Worm (Caenorhabditis elegans) whole organism, young adult: Measurements from ENCODE around the gene F35E12.9.
A peak's percentile ranks its signal among the peaks of the same experiment; 100 is the strongest.

Experiments
- C17E4.6 ChIP-seq: fragments of 200-800 bp; sonication (Bioruptor generic); IDR thresholded peaks from 2 replicates; pipeline ENCODE4 v1.3.6; 2022; ENCODE audit warnings: missing genetic modification reagents, missing genetic modification characterization, missing compliant biosample characterization
- F33H1.4 ChIP-seq: fragments of 200-800 bp; sonication (Bioruptor generic); IDR thresholded peaks from 2 replicates; pipeline ENCODE4 v1.3.6; 2022; ENCODE audit warnings: missing genetic modification reagents, missing genetic modification characterization, missing compliant biosample characterization
- F55B11.4 ChIP-seq: sonication (generic microtip); optimal IDR thresholded peaks from 2 replicates; lab custom pipeline; 2016; ENCODE audit warnings: missing compliant biosample characterization, missing genetic modification characterization, borderline replicate concordance; ENCODE audit not compliant: insufficient read depth
- T07F8.4 ChIP-seq: sonication (generic microtip); optimal IDR thresholded peaks from 2 replicates; lab custom pipeline; 2016; ENCODE audit warnings: mild to moderate bottlenecking, missing genetic modification characterization, moderate library complexity, missing compliant biosample characterization
- T26A5.8 ChIP-seq: sonication (generic microtip); optimal IDR thresholded peaks from 2 replicates; lab custom pipeline; 2016; ENCODE audit warnings: missing genetic modification characterization, missing compliant biosample characterization
- Y53F4B.3 ChIP-seq: fragments of 200-800 bp; sonication (Bioruptor generic); IDR thresholded peaks from 2 replicates; pipeline ENCODE4 v1.3.6; 2022; ENCODE audit warnings: missing genetic modification reagents, missing genetic modification characterization, missing compliant biosample characterization
- Y67H2A.10 ChIP-seq: fragments of 200-800 bp; sonication (Bioruptor generic); conservative IDR thresholded peaks from 2 replicates; pipeline ENCODE4 v1.3.6; 2022; ENCODE audit warnings: missing genetic modification reagents, missing genetic modification characterization, missing compliant biosample characterization
- Y79H2A.3 ChIP-seq: fragments of 200-800 bp; sonication (Bioruptor generic); conservative IDR thresholded peaks from 2 replicates; pipeline ENCODE4 v1.3.6; 2022; ENCODE audit warnings: missing genetic modification reagents, missing genetic modification characterization, missing compliant biosample characterization
- Y95B8A.8 ChIP-seq: fragments of 200-800 bp; sonication (Bioruptor generic); IDR thresholded peaks from 2 replicates; pipeline ENCODE4 v1.3.6; 2022; ENCODE audit warnings: missing genetic modification reagents, missing genetic modification characterization, missing compliant biosample characterization
- aptf-3 ChIP-seq: fragments of 200-800 bp; sonication (Bioruptor generic); IDR thresholded peaks from 2 replicates; pipeline ENCODE4 v1.3.6; 2022; ENCODE audit warnings: missing genetic modification characterization, missing compliant biosample characterization
- chd-7 ChIP-seq: sonication (generic microtip); optimal IDR thresholded peaks from 2 replicates; lab custom pipeline; 2016; ENCODE audit warnings: mild to moderate bottlenecking, missing genetic modification characterization, moderate library complexity, missing compliant biosample characterization
- egl-44 ChIP-seq: fragments of 200-800 bp; sonication (Bioruptor generic); IDR thresholded peaks from 2 replicates; pipeline ENCODE4 v1.3.6; 2022; ENCODE audit warnings: missing genetic modification reagents, missing genetic modification characterization, missing compliant biosample characterization
- him-1 ChIP-seq: sonication (generic microtip); optimal IDR thresholded peaks from 2 replicates; lab custom pipeline; 2016; ENCODE audit warnings: missing genotype, missing genetic modification reagents, missing genetic modification characterization, missing compliant biosample characterization
- hmg-1.2 ChIP-seq: fragments of 200-800 bp; sonication (Bioruptor generic); IDR thresholded peaks from 2 replicates; pipeline ENCODE4 v1.3.6; 2022; ENCODE audit warnings: missing genetic modification reagents, missing genetic modification characterization, missing compliant biosample characterization
- lag-1 ChIP-seq: fragments of 200-800 bp; sonication (Bioruptor generic); IDR thresholded peaks from 2 replicates; pipeline ENCODE4 v1.3.6; 2022; ENCODE audit warnings: missing genetic modification reagents, missing genetic modification characterization, missing compliant biosample characterization
- let-607 ChIP-seq, 2 experiments: fragments of 200-800 bp in 1 of 2; sonication (Bioruptor generic) in 1 of 2; sonication (generic microtip) in 1 of 2; optimal IDR thresholded peaks; 2 replicates each; lab custom pipeline; 2016 to 2018; ENCODE audit warnings: mild to moderate bottlenecking in 2 of 2, missing compliant biosample characterization in 2 of 2, missing genetic modification characterization in 2 of 2, moderate library complexity in 2 of 2, missing genotype in 1 of 2
- lin-26 ChIP-seq: fragments of 200-800 bp; sonication (Bioruptor generic); IDR thresholded peaks from 2 replicates; pipeline ENCODE4 v1.3.6; 2022; ENCODE audit warnings: missing genetic modification reagents, missing genetic modification characterization, missing compliant biosample characterization
- lin-54 ChIP-seq: fragments of 200-800 bp; sonication (Bioruptor generic); optimal IDR thresholded peaks from 2 replicates; lab custom pipeline; 2018; ENCODE audit warnings: mild to moderate bottlenecking, missing genetic modification characterization, missing compliant biosample characterization
- lir-1 ChIP-seq: fragments of 200-800 bp; sonication (Bioruptor generic); conservative IDR thresholded peaks from 2 replicates; pipeline ENCODE4 v1.3.6; 2022; ENCODE audit warnings: missing genetic modification reagents, missing genetic modification characterization, missing compliant biosample characterization
- lsl-1 ChIP-seq: fragments of 200-800 bp; sonication (Bioruptor generic); optimal IDR thresholded peaks from 2 replicates; lab custom pipeline; 2018; ENCODE audit warnings: mild to moderate bottlenecking, missing genetic modification characterization, moderate library complexity, missing compliant biosample characterization
- madf-10 ChIP-seq: sonication (generic microtip); optimal IDR thresholded peaks from 2 replicates; lab custom pipeline; 2016; ENCODE audit warnings: mild to moderate bottlenecking, missing genetic modification characterization, missing compliant biosample characterization
- madf-6 ChIP-seq: fragments of 200-800 bp; sonication (Bioruptor generic); IDR thresholded peaks from 2 replicates; pipeline ENCODE4 v1.3.6; 2022; ENCODE audit warnings: missing genetic modification reagents, missing genetic modification characterization, missing compliant biosample characterization
- madf-8 ChIP-seq: fragments of 200-800 bp; sonication (Bioruptor generic); conservative IDR thresholded peaks from 2 replicates; pipeline ENCODE4 v1.3.6; 2022; ENCODE audit warnings: missing genetic modification reagents, missing genetic modification characterization, missing compliant biosample characterization
- mxl-1 ChIP-seq: sonication (generic microtip); optimal IDR thresholded peaks from 2 replicates; lab custom pipeline; 2016; ENCODE audit warnings: missing genetic modification characterization, missing compliant biosample characterization
- nhr-120 ChIP-seq: fragments of 200-800 bp; sonication (Bioruptor generic); IDR thresholded peaks from 2 replicates; pipeline ENCODE4 v1.3.6; 2022; ENCODE audit warnings: missing genetic modification characterization, missing compliant biosample characterization
- nhr-27 ChIP-seq: fragments of 200-800 bp; sonication (Bioruptor generic); optimal IDR thresholded peaks from 2 replicates; lab custom pipeline; 2018; ENCODE audit warnings: mild to moderate bottlenecking, missing genetic modification characterization, moderate library complexity, missing compliant biosample characterization
- nhr-80 ChIP-seq: sonication (generic microtip); optimal IDR thresholded peaks from 2 replicates; lab custom pipeline; 2016; ENCODE audit warnings: missing genetic modification characterization, missing compliant biosample characterization
- nhr-90 ChIP-seq: sonication (generic microtip); optimal IDR thresholded peaks from 2 replicates; lab custom pipeline; 2016; ENCODE audit warnings: missing genotype, mild to moderate bottlenecking, missing genetic modification characterization, missing compliant biosample characterization
- pbrm-1 ChIP-seq: fragments of 200-800 bp; sonication (Bioruptor generic); IDR thresholded peaks from 2 replicates; pipeline ENCODE4 v1.3.6; 2022; ENCODE audit warnings: missing genetic modification reagents, missing genetic modification characterization, missing compliant biosample characterization
- pha-4 ChIP-seq: fragments of 150-350 bp; sonication (generic microtip); optimal IDR thresholded peaks from 2 replicates; lab custom pipeline; 2014; ENCODE audit warnings: missing biosample characterization, missing genetic modification reagents, missing genetic modification characterization
- sdz-38 ChIP-seq: sonication (generic microtip); optimal IDR thresholded peaks from 2 replicates; lab custom pipeline; 2016; ENCODE audit warnings: missing genotype, missing genetic modification characterization, missing compliant biosample characterization
- sptf-2 ChIP-seq: fragments of 200-800 bp; sonication (Bioruptor generic); optimal IDR thresholded peaks from 2 replicates; lab custom pipeline; 2018; ENCODE audit warnings: mild to moderate bottlenecking, missing genetic modification characterization, missing compliant biosample characterization
- tbp1 ChIP-seq: fragments of 200-800 bp; sonication (Bioruptor generic); optimal IDR thresholded peaks from 2 replicates; lab custom pipeline; 2018; ENCODE audit warnings: mild to moderate bottlenecking, missing genetic modification characterization, missing compliant biosample characterization
- unc-62 ChIP-seq: fragments of 150-350 bp; optimal IDR thresholded peaks from 2 replicates; lab custom pipeline; 2014; ENCODE audit warnings: missing biosample characterization, missing genetic modification reagents, missing genetic modification characterization
- zim-3 ChIP-seq: sonication (generic microtip); optimal IDR thresholded peaks from 2 replicates; lab custom pipeline; 2017; ENCODE audit warnings: mild to moderate bottlenecking, missing genetic modification characterization, moderate library complexity, missing compliant biosample characterization
- ztf-25 ChIP-seq: fragments of 200-800 bp; sonication (Bioruptor generic); IDR thresholded peaks from 2 replicates; pipeline ENCODE4 v1.3.6; 2022; ENCODE audit warnings: missing genetic modification reagents, missing genetic modification characterization, missing compliant biosample characterization

The F35E12.9 gene

ce11 chrV:13775529-13775928 is 30.6 kb upstream of the F35E12.9 start, which contains the start of gene F53C11.1:
Gene F53C11.1 (plus strand): TSS chrV:13775796.
- TF ChIP-seq zim-3 (tag; lab: Kevin White, UChicago) = no peak
- peak; percentile 46 for TF ChIP-seq nhr-80 (tag; lab: Kevin White, UChicago)

DNA sequence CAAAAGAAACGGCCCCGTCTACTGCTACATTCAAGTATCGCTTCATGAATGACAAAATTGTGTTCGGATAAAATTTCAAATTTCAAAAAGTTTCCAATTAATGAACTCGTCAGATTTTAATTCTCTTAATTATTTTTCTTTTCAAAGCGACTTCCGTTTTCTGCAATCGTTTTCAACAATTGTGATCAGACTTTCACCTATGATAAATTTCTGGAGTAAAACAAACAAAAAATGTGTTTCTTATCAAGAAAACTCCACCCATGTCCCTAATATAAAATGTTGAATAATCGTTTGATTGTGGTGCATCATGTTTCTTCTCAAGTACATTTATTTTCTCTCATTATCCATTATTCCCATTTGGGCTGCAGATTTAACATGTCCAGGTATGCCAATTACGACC is 26.3 kb upstream of the F35E12.9 start, which contains the start of gene F20G2.5:
Gene F20G2.5 (plus strand): TSS at position 301 of the 400 bp plus-strand sequence.
- no peak for TF ChIP-seq lag-1 (GFP tag; lab: Robert Waterston, UW)
- TF ChIP-seq sptf-2 (GFP tag; lab: Kevin White, UChicago) = no peak
- no peak for TF ChIP-seq mxl-1
- TF ChIP-seq pbrm-1 (GFP tag; lab: Robert Waterston, UW) = no peak

DNA sequence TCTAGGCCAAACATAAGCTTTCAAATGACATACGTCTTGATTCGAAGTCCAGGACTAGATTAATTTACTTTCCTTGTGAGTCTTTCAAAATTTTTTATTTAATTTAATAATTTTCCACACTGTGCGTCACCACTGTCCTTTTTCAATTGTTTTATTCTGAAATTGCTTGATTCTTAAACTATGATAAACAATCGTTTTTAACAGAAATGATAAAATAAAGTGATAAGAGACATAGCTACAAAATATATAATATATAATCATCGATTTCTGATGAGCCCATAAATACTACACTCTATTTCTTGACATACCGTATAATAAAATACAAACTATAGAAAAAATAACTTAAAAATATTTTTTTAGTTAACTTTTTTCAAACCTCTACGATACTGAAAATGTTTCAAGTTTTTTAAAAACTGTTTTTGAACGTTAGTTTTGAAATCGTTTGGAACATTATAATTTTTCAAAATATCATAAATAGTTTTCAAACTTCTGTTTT is 24.1 kb upstream of the F35E12.9 start, which contains the start of gene nas-24:
Gene nas-24 (plus strand): TSS at position 446 of the 496 bp plus-strand sequence.
- no peak for TF ChIP-seq nhr-27 (tag; lab: Kevin White, UChicago)
- no peak for TF ChIP-seq madf-6
- TF ChIP-seq him-1 (tag; lab: Kevin White, UChicago) = no peak
- no peak for TF ChIP-seq F55B11.4
- no peak for TF ChIP-seq nhr-120
- no peak for TF ChIP-seq unc-62 (GFP tag; lab: Kevin White, UChicago)
- no peak for TF ChIP-seq C17E4.6 (GFP tag; lab: Robert Waterston, UW)
- TF ChIP-seq lin-26 (GFP tag; lab: Robert Waterston, UW) = no peak
- no peak for TF ChIP-seq T26A5.8 (tag; lab: Kevin White, UChicago)
- TF ChIP-seq tbp1 (GFP tag; lab: Kevin White, UChicago) = no peak
- TF ChIP-seq chd-7 = no peak
- no peak for TF ChIP-seq lag-1 (GFP tag; lab: Robert Waterston, UW)
- no peak for TF ChIP-seq pha-4
- no peak for TF ChIP-seq sdz-38 (tag; lab: Kevin White, UChicago)
- no peak for TF ChIP-seq Y67H2A.10 (GFP tag; lab: Robert Waterston, UW)
- no peak for TF ChIP-seq madf-10 (tag; lab: Kevin White, UChicago)
- TF ChIP-seq Y53F4B.3 (GFP tag; lab: Robert Waterston, UW) = no peak
- TF ChIP-seq let-607 (tag; optimal IDR thresholded peaks at IDR 0.05; lab: Kevin White, UChicago) = no peak
- no peak for TF ChIP-seq T07F8.4 (tag; lab: Kevin White, UChicago)
- TF ChIP-seq Y95B8A.8 = no peak

- TF ChIP-seq lir-1 (GFP tag; lab: Robert Waterston, UW) = no peak
- no peak for TF ChIP-seq madf-8 (GFP tag; lab: Robert Waterston, UW)
Measured at ce11 chrV:13768388-13768787, 23.5 kb upstream of the F35E12.9 start, which contains the start of gene F20G2.3. Gene F20G2.3 (minus strand): TSS chrV:13768488.

DNA sequence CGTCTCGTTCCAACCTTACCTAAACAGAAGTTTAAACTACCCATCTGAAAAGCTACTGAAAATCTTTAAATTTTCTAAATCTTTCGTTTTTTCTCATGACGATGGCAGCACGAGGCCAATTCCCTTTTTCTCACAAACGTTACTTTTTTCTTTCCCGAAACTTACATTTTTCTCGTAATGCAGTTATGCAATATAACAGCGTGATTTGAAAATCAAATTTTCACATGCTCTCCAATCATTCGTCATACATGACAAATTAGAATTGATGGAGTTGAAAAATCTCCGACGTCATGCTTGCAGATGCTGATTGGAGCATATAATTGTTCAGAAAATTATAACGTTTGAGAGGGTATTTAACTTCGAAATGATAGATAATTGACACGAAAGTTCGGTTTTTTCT is 18.8 kb upstream of the F35E12.9 start:
- TF ChIP-seq aptf-3 (GFP tag; lab: Robert Waterston, UW) = no peak
- TF ChIP-seq chd-7 = no peak
- no peak for TF ChIP-seq F33H1.4 (GFP tag; lab: Robert Waterston, UW)
- no peak for TF ChIP-seq mxl-1
- TF ChIP-seq Y79H2A.3 (GFP tag; lab: Robert Waterston, UW) = no peak
- TF ChIP-seq sptf-2 (GFP tag; lab: Kevin White, UChicago) = no peak
- TF ChIP-seq Y95B8A.8 = no peak
- TF ChIP-seq madf-10 (tag; lab: Kevin White, UChicago) = no peak
- no peak for TF ChIP-seq nhr-90 (tag; lab: Kevin White, UChicago)
- TF ChIP-seq madf-6 = no peak
- no peak for TF ChIP-seq ztf-25 (GFP tag; lab: Robert Waterston, UW)
- no peak for TF ChIP-seq egl-44
- no peak for TF ChIP-seq hmg-1.2 (GFP tag; lab: Robert Waterston, UW)
- no peak for TF ChIP-seq lin-54 (GFP tag; lab: Kevin White, UChicago)
- no peak for TF ChIP-seq C17E4.6 (GFP tag; lab: Robert Waterston, UW)
- no peak for TF ChIP-seq lsl-1 (GFP tag; lab: Kevin White, UChicago)
